Fruit fly (Drosophila melanogaster): ENCODE measurements around the gene Lkb1.

Lkb1 gene

DNA sequence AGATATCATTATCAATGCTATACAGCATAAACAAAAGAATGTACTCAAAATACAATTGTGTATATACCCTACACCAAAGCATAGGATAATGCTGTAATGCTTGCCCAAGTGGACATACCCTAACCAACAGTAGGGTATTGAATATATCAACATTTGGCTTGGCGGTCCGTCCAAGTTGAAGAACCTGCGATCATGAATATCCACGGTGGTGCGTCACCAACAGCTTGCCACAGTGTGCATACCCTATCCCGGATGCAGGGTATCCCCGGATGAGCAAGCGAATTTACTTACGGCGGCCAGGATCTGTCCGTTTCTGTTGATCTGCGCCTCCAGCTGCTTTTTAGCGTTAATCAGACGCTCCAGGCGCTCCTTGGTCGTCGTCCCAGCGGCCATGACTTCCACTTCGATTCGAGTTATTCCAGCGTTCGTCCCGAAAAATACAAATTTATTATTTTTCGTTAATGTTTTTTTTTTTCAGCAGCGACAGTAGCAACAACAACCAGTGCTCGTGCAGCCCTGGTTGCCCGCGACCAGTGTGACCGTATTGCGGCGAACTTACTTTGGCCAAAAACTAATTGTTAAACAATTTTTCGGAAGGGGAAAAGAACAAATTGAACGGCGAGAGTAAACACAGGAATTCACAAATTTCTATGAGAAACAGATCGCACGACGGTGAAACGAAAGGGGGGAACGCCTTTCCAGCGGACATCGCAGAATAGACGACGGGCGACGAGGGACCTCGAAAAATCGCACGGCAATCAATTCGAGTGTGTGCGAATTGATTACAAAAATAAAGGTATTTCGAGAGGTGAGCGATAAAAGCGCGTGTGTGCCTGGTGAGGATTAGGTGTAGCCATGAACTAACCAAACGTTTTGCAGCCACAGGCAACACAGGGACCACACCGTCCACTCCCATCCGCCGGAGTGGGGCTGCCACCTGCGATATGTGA is at the start of gene Lkb1, which contains the start of gene CG9588 (continued):
- TF ChIP-seq caup (GFP tag; optimal IDR thresholded peaks at IDR 0.05; ENCODE audit: severe bottlenecking) (peak; percentile 42), YL-1 (GFP tag; optimal IDR thresholded peaks at IDR 0.05) (peak; percentile 88), Hsf (GFP tag; optimal IDR thresholded peaks at IDR 0.05) (peak; percentile 56), ap (GFP tag; IDR thresholded peaks at IDR 0.05) (peak; percentile 76), grn (GFP tag; optimal IDR thresholded peaks at IDR 0.05) (no peak), tx (GFP tag; optimal IDR thresholded peaks at IDR 0.05) (peak; percentile 1), kay (GFP tag; optimal IDR thresholded peaks at IDR 0.05) (peak; percentile 11), CG6791 (GFP tag; IDR thresholded peaks at IDR 0.05; ENCODE audit: partially characterized antibody) (peak; percentile 52; the same call in 2 of the 3 replicates), CG3065 (GFP tag; optimal IDR thresholded peaks at IDR 0.05) (no peak), CG8944 (GFP tag; optimal IDR thresholded peaks at IDR 0.05) (peak; percentile 4), Rx (GFP tag; IDR thresholded peaks at IDR 0.05) (peak; percentile 87), CG13894 (tag; optimal IDR thresholded peaks at IDR 0.05) (no peak), CG11560 (tag; IDR thresholded peaks at IDR 0.05) (peak; percentile 63; the same call in 1 of the 3 replicates), nerfin-1 (tag; optimal IDR thresholded peaks at IDR 0.05) (no peak), HLH3B (GFP tag; IDR thresholded peaks at IDR 0.05) (peak; percentile 68), CG4707 (GFP tag; optimal IDR thresholded peaks at IDR 0.05) (no peak), exex (tag; optimal IDR thresholded peaks at IDR 0.05) (no peak), CG10147 (GFP tag; optimal IDR thresholded peaks at IDR 0.05) (no peak), br (optimal IDR thresholded peaks at IDR 0.05) (no peak), seq (GFP tag; IDR thresholded peaks at IDR 0.05) (peak; percentile 54; the same call in 1 of the 2 replicates), croc (GFP tag; conservative IDR thresholded peaks at IDR 0.05) (no peak; the same call in 2 of the 3 replicates), BEAF-32 (GFP tag; optimal IDR thresholded peaks at IDR 0.05) (peak; percentile 18), hth (optimal IDR thresholded peaks at IDR 0.05) (no peak), CG11504 (tag; optimal IDR thresholded peaks at IDR 0.05) (peak; percentile 17), Spps (tag; optimal IDR thresholded peaks at IDR 0.05) (no peak), bbx (GFP tag; IDR thresholded peaks at IDR 0.05; ENCODE audit: partially characterized antibody) (no peak), Usf (GFP tag; optimal IDR thresholded peaks at IDR 0.05) (no peak), pho (GFP tag; optimal IDR thresholded peaks at IDR 0.05) (peak; percentile 53), trem (tag; optimal IDR thresholded peaks at IDR 0.05) (peak; percentile 58), CG13123 (GFP tag; optimal IDR thresholded peaks at IDR 0.05) (no peak), ind (GFP tag; optimal IDR thresholded peaks at IDR 0.05) (peak; percentile 70), gem (tag; optimal IDR thresholded peaks at IDR 0.05) (no peak), Trl (optimal IDR thresholded peaks at IDR 0.05) (no peak), Trl (GFP tag; optimal IDR thresholded peaks at IDR 0.05) (peak; percentile 3), CG4424 (GFP tag; optimal IDR thresholded peaks at IDR 0.05) (no peak), Bgb (GFP tag; IDR thresholded peaks at IDR 0.05; ENCODE audit: partially characterized antibody) (no peak), chif (GFP tag; optimal IDR thresholded peaks at IDR 0.05) (peak; percentile 46 to 52), Eip74EF (GFP tag; optimal IDR thresholded peaks at IDR 0.05) (no peak), CG15601 (tag; optimal IDR thresholded peaks at IDR 0.05) (no peak), Drgx (GFP tag; IDR thresholded peaks at IDR 0.05) (peak; percentile 91), cas (GFP tag; IDR thresholded peaks at IDR 0.05) (peak; percentile 21; the same call in 1 of the 2 replicates), CG8765 (GFP tag; IDR thresholded peaks at IDR 0.05) (peak; percentile 66), sug (tag; optimal IDR thresholded peaks at IDR 0.05) (no peak), Ets65A (GFP tag) (peak; percentile 94), Opbp (GFP tag; IDR thresholded peaks at IDR 0.05; ENCODE audit: partially characterized antibody) (no peak), CG4404 (GFP tag; IDR thresholded peaks at IDR 0.05) (peak; percentile 60), Sry-δ (GFP tag; optimal IDR thresholded peaks at IDR 0.05) (peak; percentile 32), CG10366 (GFP tag; IDR thresholded peaks at IDR 0.05) (peak; percentile 75), insv (GFP tag; optimal IDR thresholded peaks at IDR 0.05) (no peak)

Data from whole organism, embryonic.